Worm (Caenorhabditis elegans) whole organism, mixed stage, embryonic: Measurements from ENCODE around the gene B0554.1.

Experiments
- M03D4.4 ChIP-seq: sonication (generic microtip); optimal IDR thresholded peaks from 2 replicates; lab custom pipeline; 2017; ENCODE audit warnings: mild to moderate bottlenecking, missing genetic modification characterization, missing compliant biosample characterization
- bed-3 ChIP-seq: fragments of 200-800 bp; sonication (Bioruptor generic); optimal IDR thresholded peaks from 3 replicates; lab custom pipeline; 2018; ENCODE audit warnings: mild to moderate bottlenecking, missing genetic modification characterization, moderate library complexity, missing compliant biosample characterization
- blmp-1 ChIP-seq: fragments of 150-350 bp; optimal IDR thresholded peaks from 2 replicates; lab custom pipeline; 2014; ENCODE audit warnings: missing biosample characterization, missing genetic modification characterization
- ceh-39 ChIP-seq: fragments of 150-350 bp; optimal IDR thresholded peaks from 2 replicates; lab custom pipeline; 2014; ENCODE audit warnings: missing biosample characterization, missing genetic modification characterization
- ceh-43 ChIP-seq: fragments of 200-800 bp; sonication (Bioruptor generic); optimal IDR thresholded peaks from 2 replicates; lab custom pipeline; 2018; ENCODE audit warnings: mild to moderate bottlenecking, missing genetic modification characterization, moderate library complexity, missing compliant biosample characterization
- ceh-83 ChIP-seq: fragments of 200-800 bp; sonication (Bioruptor generic); optimal IDR thresholded peaks from 2 replicates; lab custom pipeline; 2018; ENCODE audit warnings: mild to moderate bottlenecking, missing genetic modification characterization, missing compliant biosample characterization
- ces-1 ChIP-seq: fragments of 150-350 bp; optimal IDR thresholded peaks from 2 replicates; lab custom pipeline; 2014; ENCODE audit warnings: missing biosample characterization, missing genetic modification reagents, missing genetic modification characterization
- cnd-1 ChIP-seq: fragments of 200-800 bp; sonication (Bioruptor generic); optimal IDR thresholded peaks from 2 replicates; lab custom pipeline; 2018; ENCODE audit warnings: mild to moderate bottlenecking, missing genetic modification characterization, missing compliant biosample characterization
- drap-1 ChIP-seq: fragments of 200-800 bp; sonication (Bioruptor generic); optimal IDR thresholded peaks from 3 replicates; lab custom pipeline; 2018; ENCODE audit warnings: mild to moderate bottlenecking, missing genetic modification characterization, missing compliant biosample characterization
- elt-1 ChIP-seq: sonication (generic microtip); optimal IDR thresholded peaks from 2 replicates; lab custom pipeline; 2017; ENCODE audit warnings: missing genetic modification characterization, mild to moderate bottlenecking, missing compliant biosample characterization, antibody characterized with exemption, moderate library complexity, borderline replicate concordance; ENCODE audit not compliant: insufficient read depth
- flh-1 ChIP-seq: fragments of 200-800 bp; sonication (Bioruptor generic); optimal IDR thresholded peaks from 2 replicates; lab custom pipeline; 2018; ENCODE audit warnings: mild to moderate bottlenecking, missing genetic modification characterization, moderate library complexity, missing compliant biosample characterization
- ham-2 ChIP-seq: fragments of 200-800 bp; sonication (Bioruptor generic); optimal IDR thresholded peaks from 2 replicates; lab custom pipeline; 2018; ENCODE audit warnings: mild to moderate bottlenecking, missing genetic modification characterization, missing compliant biosample characterization
- lin-13 ChIP-seq: fragments of 150-350 bp; optimal IDR thresholded peaks from 2 replicates; lab custom pipeline; 2014; ENCODE audit warnings: missing biosample characterization, missing genetic modification characterization
- lin-32 ChIP-seq: fragments of 200-800 bp; sonication (Bioruptor generic); optimal IDR thresholded peaks from 2 replicates; lab custom pipeline; 2018; ENCODE audit warnings: mild to moderate bottlenecking, missing genetic modification characterization, missing compliant biosample characterization
- lsy-2 ChIP-seq: fragments of 150-350 bp; optimal IDR thresholded peaks from 2 replicates; lab custom pipeline; 2014; ENCODE audit warnings: missing biosample characterization, missing genetic modification characterization
- mab-5 ChIP-seq: fragments of 150-350 bp; optimal IDR thresholded peaks from 2 replicates; lab custom pipeline; 2014; ENCODE audit warnings: missing biosample characterization, missing genetic modification characterization
- mep-1 ChIP-seq: fragments of 150-350 bp; optimal IDR thresholded peaks from 2 replicates; lab custom pipeline; 2017; ENCODE audit warnings: missing biosample characterization, missing genetic modification reagents, missing genetic modification characterization, inconsistent platforms
- mls-2 ChIP-seq: sonication (generic microtip); optimal IDR thresholded peaks from 2 replicates; lab custom pipeline; 2016; ENCODE audit warnings: mild to moderate bottlenecking, missing genetic modification characterization, moderate library complexity, missing compliant biosample characterization
- nhr-237 ChIP-seq: fragments of 150-350 bp; optimal IDR thresholded peaks from 2 replicates; lab custom pipeline; 2014; ENCODE audit warnings: missing biosample characterization, missing genetic modification characterization
- nhr-28 ChIP-seq: fragments of 150-350 bp; optimal IDR thresholded peaks from 2 replicates; lab custom pipeline; 2014; ENCODE audit warnings: missing biosample characterization, missing genetic modification characterization
- nhr-76 ChIP-seq: sonication (generic microtip); optimal IDR thresholded peaks from 2 replicates; lab custom pipeline; 2017; ENCODE audit warnings: missing biosample characterization, missing genetic modification characterization
- pha-4 ChIP-seq: fragments of 150-350 bp; optimal IDR thresholded peaks from 2 replicates; lab custom pipeline; 2018; ENCODE audit warnings: missing biosample characterization, missing genetic modification reagents, missing genetic modification characterization
- sptf-1 ChIP-seq: sonication (generic microtip); optimal IDR thresholded peaks from 2 replicates; lab custom pipeline; 2017; ENCODE audit warnings: mild to moderate bottlenecking, missing genetic modification characterization, moderate library complexity, missing compliant biosample characterization
- tbx-8 ChIP-seq: fragments of 200-800 bp; sonication (Bioruptor generic); optimal IDR thresholded peaks from 2 replicates; lab custom pipeline; 2018; ENCODE audit warnings: mild to moderate bottlenecking, missing genetic modification characterization, moderate library complexity, missing compliant biosample characterization
- unc-120 ChIP-seq: sonication (generic microtip); optimal IDR thresholded peaks from 2 replicates; lab custom pipeline; 2017; ENCODE audit warnings: missing genetic modification characterization, missing compliant biosample characterization; ENCODE audit not compliant: poor library complexity, severe bottlenecking
- unc-39 ChIP-seq: fragments of 150-350 bp; optimal IDR thresholded peaks from 2 replicates; lab custom pipeline; 2014; ENCODE audit warnings: missing biosample characterization, missing genetic modification characterization

Gene B0554.1

DNA sequence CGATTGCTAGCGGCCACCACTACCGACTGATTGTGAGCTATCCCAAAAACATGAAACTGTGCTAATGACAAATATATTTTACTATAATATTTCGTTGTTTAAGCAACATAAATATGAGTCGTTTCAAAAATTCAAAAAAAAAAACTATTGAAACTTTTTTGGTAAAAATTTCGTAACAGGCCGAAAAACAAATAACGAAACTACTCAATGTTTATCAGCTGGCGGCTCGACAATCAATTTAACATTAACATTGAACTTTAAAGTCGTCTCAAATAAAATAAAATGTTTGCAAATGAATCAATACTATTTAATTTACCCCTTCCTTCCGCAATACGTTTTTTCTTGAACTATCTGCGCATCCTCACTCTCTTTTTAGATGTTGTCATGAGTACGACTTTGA is 19.6 kb downstream of the B0554.1 start:
- TF ChIP-seq nhr-28 (tag; lab: Kevin White, UChicago) (no peak), M03D4.4 (tag; lab: Kevin White, UChicago) (no peak)
- TF ChIP-seq, all 35 proteins: peak for 0

DNA sequence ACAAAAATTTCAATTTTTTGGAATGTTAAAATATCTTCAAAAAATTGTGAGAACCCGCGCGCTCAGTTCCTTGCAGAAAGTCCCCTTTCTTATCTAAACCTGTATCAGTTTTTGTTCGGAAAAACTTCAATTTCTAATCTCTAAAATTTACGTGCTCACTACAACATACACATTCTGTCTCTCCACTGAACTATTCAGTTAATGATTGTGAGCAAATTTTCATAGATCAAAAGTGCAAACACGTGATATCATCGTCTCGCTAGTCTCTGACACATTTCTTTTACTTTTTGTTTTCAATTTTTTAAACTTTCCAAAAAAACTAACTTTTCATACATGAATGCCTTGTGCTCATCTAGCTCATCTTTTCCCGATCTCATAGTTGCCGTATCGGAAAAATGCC is 21.3 kb downstream of the B0554.1 start, which contains the start of gene nhr-203:
nhr-203 (plus strand) TSS at position 332 of the 400 bp plus-strand sequence.
- no peak for TF ChIP-seq sptf-1
- no peak for TF ChIP-seq elt-1 (tag; lab: Kevin White, UChicago)
- TF ChIP-seq pha-4, result no peak
- no peak for TF ChIP-seq mab-5
- TF ChIP-seq ces-1 (GFP tag; lab: Kevin White, UChicago), result no peak
- TF ChIP-seq nhr-237 (tag; lab: Kevin White, UChicago), result no peak
- TF ChIP-seq lin-32 (GFP tag; lab: Kevin White, UChicago), result no peak
- TF ChIP-seq lin-13 (tag; lab: Kevin White, UChicago), result no peak
- no peak for TF ChIP-seq mep-1 (tag; lab: Kevin White, UChicago)
- TF ChIP-seq, all 35 proteins: peak for 0

DNA sequence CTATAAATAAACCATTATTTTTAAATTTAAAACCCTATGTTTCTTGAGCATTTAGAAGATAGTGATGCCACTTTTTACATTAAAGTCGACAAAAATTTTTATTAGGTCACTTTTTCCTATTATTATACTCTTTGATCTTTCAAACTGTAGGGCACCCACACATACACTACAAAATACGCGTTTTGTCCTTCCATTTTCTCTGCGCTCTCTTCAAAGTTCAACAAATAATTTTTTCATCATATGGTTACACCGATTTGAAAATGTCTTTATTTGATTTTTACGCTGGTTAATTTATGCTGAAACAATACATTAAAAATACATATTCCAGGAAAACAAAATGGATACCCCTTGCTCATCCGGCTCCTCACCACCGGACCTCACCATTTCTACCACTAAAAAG is 24.1 kb downstream of the B0554.1 start, which contains the start of gene nhr-202:
nhr-202 (plus strand) TSS at position 326 of the 400 bp plus-strand sequence.
- TF ChIP-seq cnd-1 (tag; lab: Kevin White, UChicago) (no peak), nhr-28 (tag; lab: Kevin White, UChicago) (no peak), ceh-83 (no peak), ham-2 (GFP tag; lab: Kevin White, UChicago) (no peak), ceh-43 (GFP tag; lab: Kevin White, UChicago) (no peak), M03D4.4 (tag; lab: Kevin White, UChicago) (no peak), flh-1 (GFP tag; lab: Kevin White, UChicago) (no peak)

DNA sequence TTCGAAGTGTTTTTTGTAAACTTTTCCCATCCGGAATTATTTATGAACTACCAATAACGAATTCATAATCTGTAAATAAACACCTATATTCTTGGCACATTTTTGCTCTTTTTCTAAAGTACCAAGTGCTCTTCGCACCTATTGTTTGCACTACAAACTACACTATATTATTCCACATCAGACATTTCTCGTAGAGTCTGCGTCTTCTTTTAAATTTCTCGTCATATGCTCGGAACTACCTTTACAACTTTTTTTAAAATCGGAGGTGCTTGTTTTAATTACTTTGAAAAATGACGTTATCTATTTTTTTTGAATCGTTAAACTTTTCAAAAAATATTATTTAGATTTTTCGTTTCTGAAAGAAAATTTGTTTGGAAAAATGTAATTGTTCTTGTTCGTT is 26.6 kb downstream of the B0554.1 start, which contains the start of gene nhr-201:
nhr-201 (plus strand) TSS at position 29 of the 400 bp plus-strand sequence.
- TF ChIP-seq lsy-2 (tag; lab: Kevin White, UChicago) (no peak), sptf-1 (no peak)

DNA sequence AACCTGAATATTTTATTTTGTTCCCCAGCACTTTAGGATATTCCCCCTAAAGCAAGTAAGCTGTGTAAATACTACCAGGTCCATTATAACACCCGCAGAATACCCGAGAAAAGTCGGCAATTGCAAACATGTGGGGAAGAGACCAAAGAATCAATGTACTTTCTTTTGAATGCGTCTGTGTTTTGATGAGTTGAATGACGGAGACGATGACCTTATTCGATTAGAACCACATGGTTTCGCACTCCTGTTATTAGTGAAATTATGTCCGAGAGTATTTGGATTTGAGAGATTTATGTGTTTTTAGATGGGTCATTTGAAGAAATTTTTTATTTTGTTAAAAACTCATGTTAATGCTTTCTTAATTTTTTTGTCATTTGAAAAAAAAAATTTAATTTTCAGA is 27.2 kb downstream of the B0554.1 start:
- TF ChIP-seq unc-39 (tag; lab: Kevin White, UChicago) (no peak), unc-120 (tag; lab: Kevin White, UChicago) (no peak), lin-32 (GFP tag; lab: Kevin White, UChicago) (no peak), mep-1 (tag; lab: Kevin White, UChicago) (no peak), nhr-237 (tag; lab: Kevin White, UChicago) (no peak), ham-2 (GFP tag; lab: Kevin White, UChicago) (no peak), drap-1 (GFP tag; lab: Kevin White, UChicago) (no peak), ceh-39 (tag; lab: Kevin White, UChicago) (no peak), ceh-83 (no peak), ces-1 (GFP tag; lab: Kevin White, UChicago) (no peak), mls-2 (tag; lab: Kevin White, UChicago) (no peak), flh-1 (GFP tag; lab: Kevin White, UChicago) (no peak), lin-13 (tag; lab: Kevin White, UChicago) (no peak), tbx-8 (GFP tag; lab: Kevin White, UChicago) (no peak), ceh-43 (GFP tag; lab: Kevin White, UChicago) (no peak), nhr-28 (tag; lab: Kevin White, UChicago) (no peak)
- TF ChIP-seq, all 35 proteins: peak for 0

DNA sequence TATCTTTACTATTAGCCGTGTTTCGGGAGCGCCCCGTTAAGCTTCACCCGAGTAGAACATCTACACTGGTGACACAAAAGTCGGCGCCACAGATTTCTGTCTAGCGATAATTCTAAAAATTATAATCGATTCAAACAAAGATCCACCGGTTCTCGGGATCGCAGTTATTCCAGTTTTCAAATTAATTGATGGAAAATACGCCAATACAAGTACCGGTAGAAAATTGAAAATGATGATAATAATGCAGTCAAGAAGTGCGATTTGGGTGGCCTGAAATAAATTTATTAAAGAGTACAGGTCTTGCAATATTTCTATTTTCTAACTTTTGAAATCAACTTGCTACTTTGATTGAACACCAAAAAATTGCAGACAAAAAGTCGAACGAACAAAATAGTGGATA is 29.3 kb downstream of the B0554.1 start:
- TF ChIP-seq lin-32 (GFP tag; lab: Kevin White, UChicago), result no peak
- TF ChIP-seq ces-1 (GFP tag; lab: Kevin White, UChicago), result no peak
- TF ChIP-seq cnd-1 (tag; lab: Kevin White, UChicago), result no peak
- no peak for TF ChIP-seq bed-3
- no peak for TF ChIP-seq flh-1 (GFP tag; lab: Kevin White, UChicago)
- no peak for TF ChIP-seq mep-1 (tag; lab: Kevin White, UChicago)
- TF ChIP-seq blmp-1 (tag; lab: Kevin White, UChicago), result no peak
- no peak for TF ChIP-seq sptf-1
- TF ChIP-seq nhr-76 (tag; lab: Kevin White, UChicago), result no peak
- TF ChIP-seq, all 35 proteins: peak for 0
